Worm (Caenorhabditis elegans): ENCODE measurements around the gene ZK686.1.
A peak's percentile ranks its signal among the peaks of the same experiment; 100 is the strongest.

ZK686.1 gene

DNA sequence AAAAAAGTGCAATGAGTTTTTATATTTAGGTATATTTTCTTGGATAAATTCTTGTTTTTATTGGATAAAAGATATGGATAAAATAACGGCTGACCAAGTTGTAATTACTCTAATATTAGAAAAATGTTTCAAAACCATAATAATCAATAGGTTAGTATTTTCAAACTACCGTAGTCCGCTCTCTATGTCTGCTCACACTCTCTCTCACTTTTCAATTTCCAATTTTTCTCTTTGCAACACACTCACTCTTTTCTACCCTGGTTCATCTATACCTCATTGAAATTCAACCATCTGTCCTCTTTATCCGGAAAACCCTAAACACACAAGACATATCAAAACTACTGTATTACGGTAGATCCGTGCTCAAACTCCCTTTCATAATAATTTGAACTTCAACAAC lies 6.4 kb downstream of the ZK686.1 start:
- TF ChIP-seq ama-1 (optimal IDR thresholded peaks at IDR 0.05) (no peak), ceh-16 (tag; optimal IDR thresholded peaks at IDR 0.05) (no peak), nhr-77 (tag; optimal IDR thresholded peaks at IDR 0.05) (no peak), mdl-1 (tag; optimal IDR thresholded peaks at IDR 0.05) (no peak), nfya-1 (tag; optimal IDR thresholded peaks at IDR 0.05; ENCODE audit: insufficient read depth) (peak; percentile 19)

DNA sequence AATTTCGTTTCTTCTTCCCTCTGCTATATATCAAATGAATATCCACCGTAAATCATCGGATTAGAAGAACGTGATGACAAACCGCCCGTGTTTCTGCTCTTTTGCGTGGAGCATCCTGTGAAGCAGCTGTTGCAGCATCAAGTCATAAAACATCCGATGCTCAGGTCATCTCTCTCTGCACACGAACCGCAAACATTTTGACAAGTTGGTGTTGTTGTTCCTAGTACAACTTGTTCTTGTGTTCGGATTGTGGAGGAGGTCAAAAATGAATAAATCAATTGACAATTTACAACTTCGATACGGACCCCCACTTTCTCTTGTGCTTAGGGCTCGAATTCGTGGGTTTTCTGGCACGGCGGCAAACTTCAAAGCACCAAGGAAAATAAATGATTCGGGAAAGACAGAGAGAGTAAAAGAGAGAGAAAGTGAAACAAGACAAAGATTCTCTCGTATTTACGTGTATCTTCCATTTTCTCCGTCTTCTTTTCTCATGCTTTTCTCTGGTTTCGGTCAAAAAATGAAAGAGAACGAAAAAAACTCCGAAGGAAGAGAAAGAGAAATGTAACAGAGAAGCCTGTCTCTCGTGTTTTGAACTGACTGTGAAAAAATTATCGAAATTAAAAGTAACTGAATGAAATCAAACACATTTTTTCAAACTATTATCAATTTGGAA lies 7.8 kb downstream of the ZK686.1 start:
- TF ChIP-seq nfya-1 (tag; optimal IDR thresholded peaks at IDR 0.05; ENCODE audit: insufficient read depth), result peak; percentile 5
- TF ChIP-seq jun-1 (tag; optimal IDR thresholded peaks at IDR 0.05), result no peak
- TF ChIP-seq lin-39 (tag; optimal IDR thresholded peaks at IDR 0.05), result peak; percentile 17
- TF ChIP-seq fkh-10 (GFP tag; optimal IDR thresholded peaks at IDR 0.05), result no peak
- no peak for TF ChIP-seq elt-1 (tag; optimal IDR thresholded peaks at IDR 0.05)

ce11 chrIII:7783354-7783753 lies 10.4 kb downstream of the ZK686.1 start, which contains the start of gene mab-5:
Gene mab-5, minus strand, starts transcription at chrIII:7783454.
- TF ChIP-seq hmg-11 (tag; optimal IDR thresholded peaks at IDR 0.05) (no peak), ceh-9 (tag; optimal IDR thresholded peaks at IDR 0.05) (no peak), nhr-77 (tag; optimal IDR thresholded peaks at IDR 0.05) (no peak), zag-1 (tag; optimal IDR thresholded peaks at IDR 0.05) (no peak), nhr-76 (tag; optimal IDR thresholded peaks at IDR 0.05) (no peak), nhr-28 (tag; optimal IDR thresholded peaks at IDR 0.05) (no peak), ZK546.5 (tag; optimal IDR thresholded peaks at IDR 0.05) (no peak)

ce11 chrIII:7784201-7784600 lies 11.3 kb downstream of the ZK686.1 start:
- TF ChIP-seq lin-39 (tag; optimal IDR thresholded peaks at IDR 0.05), result peak; percentile 32
- no peak for TF ChIP-seq fkh-2 (tag; optimal IDR thresholded peaks at IDR 0.05)
- TF ChIP-seq aly-2 (tag; optimal IDR thresholded peaks at IDR 0.05), result no peak
- TF ChIP-seq eor-1 (tag; optimal IDR thresholded peaks at IDR 0.05), result no peak
- TF ChIP-seq nhr-237 (tag; optimal IDR thresholded peaks at IDR 0.05), result no peak
- TF ChIP-seq snpc-4 (tag; optimal IDR thresholded peaks at IDR 0.05), result no peak
- TF ChIP-seq unc-62 (GFP tag; optimal IDR thresholded peaks at IDR 0.05), result peak; percentile 24
- TF ChIP-seq elt-3 (tag; optimal IDR thresholded peaks at IDR 0.05), result no peak
- TF ChIP-seq nfya-1 (tag; optimal IDR thresholded peaks at IDR 0.05; ENCODE audit: insufficient read depth), result peak; percentile 94
- no peak for TF ChIP-seq R02D3.7 (tag; optimal IDR thresholded peaks at IDR 0.05)
- TF ChIP-seq lsy-12 (tag; optimal IDR thresholded peaks at IDR 0.05), result peak; percentile 9
- peak; percentile 83 for TF ChIP-seq egl-5 (tag; optimal IDR thresholded peaks at IDR 0.05)
- no peak for TF ChIP-seq pqm-1 (tag; optimal IDR thresholded peaks at IDR 0.05)

DNA sequence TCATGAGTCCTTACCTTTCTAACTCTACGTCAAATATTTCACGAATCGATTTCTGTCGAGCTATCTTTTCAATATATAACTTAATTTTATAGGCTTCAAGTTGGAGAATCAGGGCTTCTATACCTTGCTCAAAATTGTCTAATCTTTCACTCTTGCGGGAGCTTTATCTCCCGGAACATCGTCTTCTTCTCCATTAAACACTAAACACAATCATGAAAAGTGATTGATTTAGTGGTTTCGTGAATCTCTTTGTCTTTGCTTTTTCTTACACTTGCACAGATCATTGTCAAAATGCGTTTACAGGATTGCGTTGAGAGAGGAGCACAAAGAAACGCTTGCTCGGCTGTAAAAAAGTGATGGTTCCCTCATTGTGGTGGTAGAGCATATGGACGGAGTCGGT lies 15.5 kb downstream of the ZK686.1 start:
- TF ChIP-seq lsy-12 (tag; optimal IDR thresholded peaks at IDR 0.05), result no peak
- TF ChIP-seq nhr-237 (tag; optimal IDR thresholded peaks at IDR 0.05), result no peak
- TF ChIP-seq ceh-9 (tag; optimal IDR thresholded peaks at IDR 0.05), result no peak
- TF ChIP-seq elt-3 (tag; optimal IDR thresholded peaks at IDR 0.05), result no peak
- no peak for TF ChIP-seq tbx-2 (tag; optimal IDR thresholded peaks at IDR 0.05)
- no peak for TF ChIP-seq nhr-43 (tag; optimal IDR thresholded peaks at IDR 0.05; ENCODE audit: poor library complexity, severe bottlenecking)
- no peak for TF ChIP-seq fkh-10 (GFP tag; optimal IDR thresholded peaks at IDR 0.05)
- no peak for TF ChIP-seq jun-1 (tag; optimal IDR thresholded peaks at IDR 0.05)
- TF ChIP-seq ceh-16 (tag; optimal IDR thresholded peaks at IDR 0.05), result no peak
- no peak for TF ChIP-seq fkh-2 (tag; optimal IDR thresholded peaks at IDR 0.05)
- no peak for TF ChIP-seq sea-2 (GFP tag; optimal IDR thresholded peaks at IDR 0.05)
- no peak for TF ChIP-seq ceh-82 (tag; optimal IDR thresholded peaks at IDR 0.05)
- no peak for TF ChIP-seq pqm-1 (tag; optimal IDR thresholded peaks at IDR 0.05)
- TF ChIP-seq hmg-11 (tag; optimal IDR thresholded peaks at IDR 0.05), result no peak
- no peak for TF ChIP-seq pha-4 (tag; optimal IDR thresholded peaks at IDR 0.05)
- TF ChIP-seq mdl-1 (tag; optimal IDR thresholded peaks at IDR 0.05), result no peak
- no peak for TF ChIP-seq elt-2 (tag; optimal IDR thresholded peaks at IDR 0.05)
- TF ChIP-seq nhr-11 (tag; optimal IDR thresholded peaks at IDR 0.05), result no peak
